Worm (Caenorhabditis elegans): ENCODE data around the gene nhr-192.

The nhr-192 gene

ce11 chrV:10042254-10042653, 28.2 kb downstream of the nhr-192 start (continued):
- TF ChIP-seq hlh-8 (tag; optimal IDR thresholded peaks at IDR 0.05) (no peak), nhr-232 (tag; optimal IDR thresholded peaks at IDR 0.05) (no peak), dve-1 (tag; optimal IDR thresholded peaks at IDR 0.05) (peak; percentile 51), syd-9 (tag; optimal IDR thresholded peaks at IDR 0.05) (no peak), tbx-2 (tag; optimal IDR thresholded peaks at IDR 0.05) (peak; percentile 48), sdc-2 (tag; optimal IDR thresholded peaks at IDR 0.05) (no peak), ceh-22 (tag; optimal IDR thresholded peaks at IDR 0.05) (no peak), ceh-34 (tag; optimal IDR thresholded peaks at IDR 0.05) (peak; percentile 57), pha-2 (tag; optimal IDR thresholded peaks at IDR 0.05) (no peak), ceh-19 (GFP tag; optimal IDR thresholded peaks at IDR 0.05) (no peak), pha-4 (tag; optimal IDR thresholded peaks at IDR 0.05) (no peak), fkh-10 (GFP tag; optimal IDR thresholded peaks at IDR 0.05) (no peak), C38D4.7 (GFP tag; optimal IDR thresholded peaks at IDR 0.05) (no peak), sox-2 (GFP tag; IDR thresholded peaks at IDR 0.05) (no peak), ceh-6 (GFP tag; optimal IDR thresholded peaks at IDR 0.05) (no peak), ceh-14 (tag; optimal IDR thresholded peaks at IDR 0.05) (no peak), unc-55 (GFP tag; optimal IDR thresholded peaks at IDR 0.05) (peak; percentile 90), ahr-1 (tag; optimal IDR thresholded peaks at IDR 0.05) (no peak), ceh-48 (tag; optimal IDR thresholded peaks at IDR 0.05) (peak; percentile 63), dmd-4 (tag; optimal IDR thresholded peaks at IDR 0.05; ENCODE audit: borderline replicate concordance) (no peak), nhr-11 (tag; optimal IDR thresholded peaks at IDR 0.05) (no peak), K09A11.1 (tag; optimal IDR thresholded peaks at IDR 0.05; ENCODE audit: insufficient read depth) (peak; percentile 4), nfya-1 (tag; optimal IDR thresholded peaks at IDR 0.05) (peak; percentile 84)

ce11 chrV:10041484-10041883, 29.0 kb downstream of the nhr-192 start:
- TF ChIP-seq ztf-16 (tag; optimal IDR thresholded peaks at IDR 0.05) (no peak), ceh-6 (GFP tag; optimal IDR thresholded peaks at IDR 0.05) (peak; percentile 9)

ce11 chrV:10039837-10040236, 30.6 kb downstream of the nhr-192 start:
- TF ChIP-seq lim-6 (tag; optimal IDR thresholded peaks at IDR 0.05) (no peak), ama-1 (optimal IDR thresholded peaks at IDR 0.05) (no peak), pax-1 (tag; optimal IDR thresholded peaks at IDR 0.05) (no peak), pros-1 (tag; optimal IDR thresholded peaks at IDR 0.05) (peak; percentile 36), C08G9.2 (tag; optimal IDR thresholded peaks at IDR 0.05) (peak; percentile 35), elt-2 (tag; optimal IDR thresholded peaks at IDR 0.05) (peak; percentile 46), gmeb-2 (tag; optimal IDR thresholded peaks at IDR 0.05) (no peak), fkh-6 (tag; optimal IDR thresholded peaks at IDR 0.05) (no peak), nhr-11 (tag; optimal IDR thresholded peaks at IDR 0.05) (no peak), tbx-2 (tag; optimal IDR thresholded peaks at IDR 0.05) (peak; percentile 79), elt-4 (tag; optimal IDR thresholded peaks at IDR 0.05) (no peak), ceh-14 (tag; optimal IDR thresholded peaks at IDR 0.05) (no peak), fax-1 (tag; optimal IDR thresholded peaks at IDR 0.05) (no peak), mec-3 (tag; optimal IDR thresholded peaks at IDR 0.05; ENCODE audit: borderline replicate concordance) (no peak), ref-2 (tag; optimal IDR thresholded peaks at IDR 0.05) (peak; percentile 52), dve-1 (tag; optimal IDR thresholded peaks at IDR 0.05) (peak; percentile 47), C38D4.7 (GFP tag; optimal IDR thresholded peaks at IDR 0.05) (no peak), lin-11 (tag; optimal IDR thresholded peaks at IDR 0.05) (no peak), dmd-4 (tag; optimal IDR thresholded peaks at IDR 0.05; ENCODE audit: borderline replicate concordance) (peak; percentile 27), ceh-22 (tag; optimal IDR thresholded peaks at IDR 0.05) (no peak), T23F11.4 (GFP tag; optimal IDR thresholded peaks at IDR 0.05) (no peak), ceh-48 (tag; optimal IDR thresholded peaks at IDR 0.05) (no peak), K02D7.2 (tag; optimal IDR thresholded peaks at IDR 0.05) (no peak), hlh-6 (tag; optimal IDR thresholded peaks at IDR 0.05) (peak; percentile 17), odd-2 (tag; optimal IDR thresholded peaks at IDR 0.05) (no peak), pha-4 (tag; optimal IDR thresholded peaks at IDR 0.05) (no peak), pat-9 (tag; optimal IDR thresholded peaks at IDR 0.05) (no peak), nfya-1 (tag; optimal IDR thresholded peaks at IDR 0.05) (peak; percentile 83), ceh-9 (tag; optimal IDR thresholded peaks at IDR 0.05) (no peak), F13H6.1 (tag; optimal IDR thresholded peaks at IDR 0.05) (no peak), sdc-2 (tag; optimal IDR thresholded peaks at IDR 0.05) (peak; percentile 53), ets-4 (tag; optimal IDR thresholded peaks at IDR 0.05) (peak; percentile 65), madf-2 (tag; optimal IDR thresholded peaks at IDR 0.05) (no peak), ceh-31 (tag; optimal IDR thresholded peaks at IDR 0.05) (peak; percentile 85), ceh-45 (GFP tag; IDR thresholded peaks at IDR 0.05) (no peak), ztf-16 (tag; optimal IDR thresholded peaks at IDR 0.05) (no peak), ceh-2 (tag; optimal IDR thresholded peaks at IDR 0.05) (no peak)

Data from whole organism, late embryonic.